Worm (Caenorhabditis elegans) whole organism, mixed stage, embryonic: ENCODE measurements around the gene F42H10.6.

Source experiments
- bed-3 ChIP-seq: fragments of 200-800 bp; sonication (Bioruptor generic); optimal IDR thresholded peaks from 3 replicates; lab custom pipeline; 2018; ENCODE audit warnings: mild to moderate bottlenecking, missing genetic modification characterization, moderate library complexity, missing compliant biosample characterization
- elt-3 ChIP-seq: fragments of 150-350 bp; optimal IDR thresholded peaks from 2 replicates; lab custom pipeline; 2014; ENCODE audit warnings: missing biosample characterization, missing genetic modification characterization
- flh-1 ChIP-seq: fragments of 200-800 bp; sonication (Bioruptor generic); optimal IDR thresholded peaks from 2 replicates; lab custom pipeline; 2018; ENCODE audit warnings: mild to moderate bottlenecking, missing genetic modification characterization, moderate library complexity, missing compliant biosample characterization
- ham-2 ChIP-seq: fragments of 200-800 bp; sonication (Bioruptor generic); optimal IDR thresholded peaks from 2 replicates; lab custom pipeline; 2018; ENCODE audit warnings: mild to moderate bottlenecking, missing genetic modification characterization, missing compliant biosample characterization
- mab-5 ChIP-seq: fragments of 150-350 bp; optimal IDR thresholded peaks from 2 replicates; lab custom pipeline; 2014; ENCODE audit warnings: missing biosample characterization, missing genetic modification characterization
- nhr-28 ChIP-seq: fragments of 150-350 bp; optimal IDR thresholded peaks from 2 replicates; lab custom pipeline; 2014; ENCODE audit warnings: missing biosample characterization, missing genetic modification characterization
- nhr-76 ChIP-seq: sonication (generic microtip); optimal IDR thresholded peaks from 2 replicates; lab custom pipeline; 2017; ENCODE audit warnings: missing biosample characterization, missing genetic modification characterization
- tbx-8 ChIP-seq: fragments of 200-800 bp; sonication (Bioruptor generic); optimal IDR thresholded peaks from 2 replicates; lab custom pipeline; 2018; ENCODE audit warnings: mild to moderate bottlenecking, missing genetic modification characterization, moderate library complexity, missing compliant biosample characterization
- unc-62 ChIP-seq: fragments of 150-350 bp; optimal IDR thresholded peaks from 2 replicates; lab custom pipeline; 2014; ENCODE audit warnings: missing biosample characterization, missing genetic modification reagents, missing genetic modification characterization
- ztf-11 ChIP-seq: fragments of 150-350 bp; optimal IDR thresholded peaks from 2 replicates; lab custom pipeline; 2014; ENCODE audit warnings: missing biosample characterization, missing genetic modification characterization

- TF ChIP-seq tbx-8 (GFP tag; lab: Kevin White, UChicago) (no peak), unc-62 (GFP tag; lab: Kevin White, UChicago) (no peak), bed-3 (no peak), mab-5 (tag; lab: Kevin White, UChicago) (no peak), ham-2 (GFP tag; lab: Kevin White, UChicago) (no peak), ztf-11 (no peak), elt-3 (tag; lab: Kevin White, UChicago) (no peak), nhr-28 (tag; lab: Kevin White, UChicago) (no peak), nhr-76 (no peak), flh-1 (no peak)
These were observed 12.7 kb downstream of the F42H10.6 start for ce11 chrIII:8467520-8467919.
